Fruit fly (Drosophila melanogaster) whole organism, embryonic: ENCODE measurements around the gene Tbcd.

Experiments used
- ATbp ChIP-seq: fragments of 200-800 bp; sonication (Bioruptor generic); optimal IDR thresholded peaks from 2 replicates; lab custom pipeline; 2017; ENCODE audit warnings: missing biosample characterization, mild to moderate bottlenecking, missing genetic modification characterization, missing genetic modification reagents
- Atf-2 ChIP-seq: fragments of 200-800 bp; sonication (Bioruptor generic); optimal IDR thresholded peaks from 2 replicates; lab custom pipeline; 2016; ENCODE audit warnings: missing biosample characterization, missing genetic modification characterization
- CG11085 ChIP-seq: fragments of 200-800 bp; sonication (Bioruptor generic); IDR thresholded peaks from 2 replicates; pipeline ENCODE4 v1.3.6; 2022; ENCODE audit warnings: missing biosample characterization, missing genetic modification characterization
- CG11456 ChIP-seq: fragments of 200-800 bp; sonication (Bioruptor generic); IDR thresholded peaks from 3 replicates; pipeline ENCODE4 v1.3.6; 2022; ENCODE audit warnings: missing biosample characterization, missing genetic modification characterization
- CG11504 ChIP-seq: fragments of 200-800 bp; sonication (Bioruptor generic); optimal IDR thresholded peaks from 3 replicates; lab custom pipeline; 2019; ENCODE audit warnings: missing biosample characterization, mild to moderate bottlenecking, missing genetic modification characterization, moderate library complexity
- CG12219 ChIP-seq: fragments of 200-800 bp; sonication (Bioruptor generic); optimal IDR thresholded peaks from 3 replicates; lab custom pipeline; 2018; ENCODE audit warnings: missing biosample characterization, mild to moderate bottlenecking, missing genetic modification characterization
- CG12299 ChIP-seq: fragments of 200-800 bp; sonication (Bioruptor generic); optimal IDR thresholded peaks from 2 replicates; lab custom pipeline; 2018; ENCODE audit warnings: missing biosample characterization, mild to moderate bottlenecking, missing genetic modification characterization
- CG14014 ChIP-seq: fragments of 200-800 bp; sonication (Bioruptor generic); IDR thresholded peaks from 2 replicates; pipeline ENCODE4 v1.3.6; 2022; ENCODE audit warnings: missing biosample characterization, missing genetic modification characterization
- CG15269 ChIP-seq: fragments of 200-800 bp; sonication (Bioruptor generic); optimal IDR thresholded peaks from 2 replicates; lab custom pipeline; 2018; ENCODE audit warnings: missing biosample characterization, mild to moderate bottlenecking, missing genetic modification characterization, moderate library complexity
- CG1602 ChIP-seq: fragments of 200-800 bp; sonication (Bioruptor generic); optimal IDR thresholded peaks from 3 replicates; lab custom pipeline; 2016; ENCODE audit warnings: missing biosample characterization, missing genetic modification characterization
- CG16779 ChIP-seq: fragments of 200-800 bp; sonication (Bioruptor generic); IDR thresholded peaks from 2 replicates; pipeline ENCODE4 v1.3.6; 2022; ENCODE audit warnings: missing biosample characterization, missing genetic modification characterization
- CG17568 ChIP-seq: fragments of 200-800 bp; sonication (Bioruptor generic); optimal IDR thresholded peaks from 2 replicates; lab custom pipeline; 2018; ENCODE audit warnings: missing biosample characterization, mild to moderate bottlenecking, missing genetic modification characterization, moderate library complexity
- CG18262 ChIP-seq: fragments of 200-800 bp; optimal IDR thresholded peaks from 3 replicates; lab custom pipeline; 2019; ENCODE audit warnings: missing biosample characterization, mild to moderate bottlenecking, missing genetic modification characterization, moderate library complexity
- CG18599 ChIP-seq: fragments of 200-800 bp; sonication (Bioruptor generic); optimal IDR thresholded peaks from 3 replicates; lab custom pipeline; 2017; ENCODE audit warnings: missing biosample characterization, missing genetic modification characterization, mild to moderate bottlenecking, moderate library complexity, missing genetic modification reagents
- CG2129 ChIP-seq: fragments of 200-800 bp; sonication (Bioruptor generic); IDR thresholded peaks from 2 replicates; pipeline ENCODE4 v1.3.6; 2022; ENCODE audit warnings: missing biosample characterization, missing genetic modification characterization; ENCODE audit not compliant: partially characterized antibody
- CG3407 ChIP-seq: fragments of 200-800 bp; sonication (Bioruptor generic); optimal IDR thresholded peaks from 2 replicates; lab custom pipeline; 2018; ENCODE audit warnings: missing biosample characterization, mild to moderate bottlenecking, missing genetic modification characterization
- CG6654 ChIP-seq: fragments of 200-800 bp; sonication (Bioruptor generic); optimal IDR thresholded peaks from 2 replicates; lab custom pipeline; 2017; ENCODE audit warnings: missing biosample characterization, mild to moderate bottlenecking, missing genetic modification characterization
- CG6683 ChIP-seq: fragments of 200-800 bp; sonication (Bioruptor generic); optimal IDR thresholded peaks from 2 replicates; lab custom pipeline; 2017; ENCODE audit warnings: missing biosample characterization, mild to moderate bottlenecking, missing genetic modification characterization, missing genetic modification reagents
- CG7963 ChIP-seq: fragments of 200-800 bp; sonication (Bioruptor generic); IDR thresholded peaks from 3 replicates; pipeline ENCODE4 v1.3.6; 2022; ENCODE audit warnings: missing biosample characterization, missing genetic modification characterization; ENCODE audit not compliant: partially characterized antibody
- CG8944 ChIP-seq: fragments of 200-800 bp; sonication (Bioruptor generic); optimal IDR thresholded peaks from 3 replicates; lab custom pipeline; 2016; ENCODE audit warnings: missing biosample characterization, missing genetic modification characterization
- CG9609 ChIP-seq: fragments of 200-800 bp; sonication (Bioruptor generic); optimal IDR thresholded peaks from 3 replicates; lab custom pipeline; 2016; ENCODE audit warnings: missing biosample characterization, missing genetic modification characterization
- Dad ChIP-seq: fragments of 200-800 bp; sonication (Bioruptor generic); optimal IDR thresholded peaks from 3 replicates; lab custom pipeline; 2016; ENCODE audit warnings: missing biosample characterization, missing genetic modification characterization
- Doc3 ChIP-seq: fragments of 200-800 bp; sonication (Bioruptor generic); IDR thresholded peaks from 3 replicates; pipeline ENCODE4 v1.3.6; 2022; ENCODE audit warnings: missing biosample characterization, missing genetic modification characterization; ENCODE audit not compliant: partially characterized antibody
- Ets65A ChIP-seq: fragments of 200-800 bp; sonication (Bioruptor generic); peaks from one replicate; lab custom pipeline; 2016; ENCODE audit warnings: missing biosample characterization, missing genetic modification characterization
- Gug ChIP-seq: fragments of 200-800 bp; sonication (Bioruptor generic); IDR thresholded peaks from 4 replicates; pipeline ENCODE4 v1.3.6; 2022; ENCODE audit warnings: missing biosample characterization, missing genetic modification characterization
- Hr78 ChIP-seq, 2 experiments: fragments of 200-800 bp in 1 of 2; fragments of >200 bp in 1 of 2; sonication (Bioruptor generic) in 1 of 2; optimal IDR thresholded peaks; 2 replicates each; lab custom pipeline; 2017 to 2019; ENCODE audit warnings: missing biosample characterization in 2 of 2, missing genetic modification characterization in 2 of 2, mild to moderate bottlenecking in 1 of 2, moderate library complexity in 1 of 2
- Hsf ChIP-seq: fragments of 200-800 bp; sonication (Bioruptor generic); optimal IDR thresholded peaks from 3 replicates; lab custom pipeline; 2016; ENCODE audit warnings: missing biosample characterization, missing genetic modification characterization
- Mad ChIP-seq: fragments of 200-800 bp; sonication (Bioruptor generic); optimal IDR thresholded peaks from 2 replicates; lab custom pipeline; 2016; ENCODE audit warnings: missing biosample characterization, missing genetic modification characterization
- Opbp ChIP-seq: fragments of 200-800 bp; sonication (Bioruptor generic); IDR thresholded peaks from 3 replicates; pipeline ENCODE4 v1.3.6; 2022; ENCODE audit warnings: missing biosample characterization, missing genetic modification characterization; ENCODE audit not compliant: partially characterized antibody
- Optix ChIP-seq: fragments of 200-800 bp; sonication (Bioruptor generic); IDR thresholded peaks from 3 replicates; pipeline ENCODE4 v1.3.6; 2022; ENCODE audit warnings: missing biosample characterization, missing genetic modification characterization
- Sox100B ChIP-seq: fragments of 200-800 bp; sonication (Bioruptor generic); optimal IDR thresholded peaks from 3 replicates; lab custom pipeline; 2018; ENCODE audit warnings: missing biosample characterization, mild to moderate bottlenecking, missing genetic modification characterization
- Sry-β ChIP-seq: fragments of 200-800 bp; sonication (Bioruptor generic); optimal IDR thresholded peaks from 2 replicates; lab custom pipeline; 2018; ENCODE audit warnings: missing biosample characterization, mild to moderate bottlenecking, missing genetic modification characterization, moderate library complexity
- TFAM ChIP-seq: fragments of 200-800 bp; sonication (Bioruptor generic); optimal IDR thresholded peaks from 2 replicates; lab custom pipeline; 2017; ENCODE audit warnings: missing biosample characterization, missing genetic modification characterization, inconsistent platforms
- Xbp1 ChIP-seq: fragments of 200-800 bp; sonication (Bioruptor generic); optimal IDR thresholded peaks from 3 replicates; lab custom pipeline; 2016; ENCODE audit warnings: missing biosample characterization, mild to moderate bottlenecking, missing genetic modification characterization
- ac ChIP-seq: fragments of 200-800 bp; sonication (Bioruptor generic); optimal IDR thresholded peaks from 3 replicates; lab custom pipeline; 2017; ENCODE audit warnings: missing biosample characterization, mild to moderate bottlenecking, missing genetic modification characterization
- aop ChIP-seq: fragments of 200-800 bp; sonication (Bioruptor generic); IDR thresholded peaks from 2 replicates; pipeline ENCODE4 v1.3.6; 2022; ENCODE audit warnings: missing biosample characterization, missing genetic modification characterization
- br ChIP-seq: fragments of >200 bp; optimal IDR thresholded peaks from 2 replicates; lab custom pipeline; 2017
- btn ChIP-seq: fragments of 200-800 bp; sonication (Bioruptor generic); optimal IDR thresholded peaks from 2 replicates; lab custom pipeline; 2016; ENCODE audit warnings: missing biosample characterization, missing genetic modification characterization
- da ChIP-seq: fragments of 200-800 bp; sonication (Bioruptor generic); optimal IDR thresholded peaks from 2 replicates; lab custom pipeline; 2016; ENCODE audit warnings: missing biosample characterization, missing genetic modification characterization
- eyg ChIP-seq: fragments of 200-800 bp; sonication (Bioruptor generic); optimal IDR thresholded peaks from 3 replicates; lab custom pipeline; 2016; ENCODE audit warnings: missing biosample characterization, missing genetic modification characterization
- fru ChIP-seq: fragments of >200 bp; optimal IDR thresholded peaks from 2 replicates; lab custom pipeline; 2017
- gro ChIP-seq: fragments of 200-800 bp; sonication (Bioruptor generic); optimal IDR thresholded peaks from 2 replicates; lab custom pipeline; 2016; ENCODE audit warnings: missing biosample characterization, missing genetic modification characterization
- ind ChIP-seq: fragments of 200-800 bp; sonication (Bioruptor generic); optimal IDR thresholded peaks from 3 replicates; lab custom pipeline; 2016; ENCODE audit warnings: missing biosample characterization, missing genetic modification characterization
- mirr ChIP-seq: fragments of 200-800 bp; sonication (Bioruptor generic); optimal IDR thresholded peaks from 3 replicates; lab custom pipeline; 2018; ENCODE audit warnings: missing biosample characterization, mild to moderate bottlenecking, missing genetic modification characterization
- nmo ChIP-seq: fragments of 200-800 bp; sonication (Bioruptor generic); optimal IDR thresholded peaks from 2 replicates; lab custom pipeline; 2018; ENCODE audit warnings: missing biosample characterization, mild to moderate bottlenecking, missing genetic modification characterization, moderate library complexity
- run ChIP-seq: fragments of 200-800 bp; sonication (Bioruptor generic); optimal IDR thresholded peaks from 3 replicates; lab custom pipeline; 2018; ENCODE audit warnings: missing biosample characterization, mild to moderate bottlenecking, missing genetic modification characterization
- schlank ChIP-seq: fragments of 200-800 bp; sonication (Bioruptor generic); optimal IDR thresholded peaks from 2 replicates; lab custom pipeline; 2018; ENCODE audit warnings: missing biosample characterization, mild to moderate bottlenecking, missing genetic modification characterization
- slp2 ChIP-seq: fragments of 200-800 bp; sonication (Bioruptor generic); optimal IDR thresholded peaks from 2 replicates; lab custom pipeline; 2016; ENCODE audit warnings: missing biosample characterization, missing genetic modification characterization
- trem ChIP-seq: fragments of 200-800 bp; optimal IDR thresholded peaks from 3 replicates; lab custom pipeline; 2019; ENCODE audit warnings: missing biosample characterization, mild to moderate bottlenecking, missing genetic modification characterization, moderate library complexity
- trh ChIP-seq: fragments of 200-800 bp; sonication (Bioruptor generic); optimal IDR thresholded peaks from 2 replicates; lab custom pipeline; 2016; ENCODE audit warnings: missing biosample characterization, missing genetic modification characterization

Tbcd gene

dm6 chr2L:2187411-2187810 is 40.1 kb downstream of the Tbcd start (continued):
- no peak for TF ChIP-seq btn (GFP tag; lab: Kevin White, UChicago)
- TF ChIP-seq fru (lab: Kevin White, UChicago): no peak
- TF ChIP-seq TFAM (GFP tag; lab: Kevin White, UChicago): no peak
- TF ChIP-seq CG14014 (GFP tag; lab: Robert Waterston, UW): no peak
- TF ChIP-seq CG18599 (GFP tag; lab: Kevin White, UChicago): peak; percentile 30
- no peak for TF ChIP-seq CG17568
- peak; percentile 40; the same call in 1 of the 2 replicates for TF ChIP-seq CG16779 (GFP tag; lab: Robert Waterston, UW)
- TF ChIP-seq CG18262 (tag; lab: Kevin White, UChicago): no peak
- TF ChIP-seq br (lab: Kevin White, UChicago): no peak

dm6 chr2L:2189100-2189499 is 41.8 kb downstream of the Tbcd start:
- TF ChIP-seq TFAM (GFP tag; lab: Kevin White, UChicago) (no peak), CG8944 (GFP tag; lab: Kevin White, UChicago) (peak; percentile 77), CG11456 (GFP tag; lab: Robert Waterston, UW) (no peak), CG11504 (tag; lab: Kevin White, UChicago) (peak; percentile 56), Xbp1 (GFP tag; lab: Kevin White, UChicago) (peak; percentile 67), CG15269 (no peak), Opbp (GFP tag; lab: Robert Waterston, UW) (no peak), CG3407 (GFP tag; lab: Kevin White, UChicago) (peak; percentile 76), Doc3 (GFP tag; lab: Robert Waterston, UW) (no peak), CG12299 (tag; lab: Kevin White, UChicago) (no peak), CG7963 (GFP tag; lab: Robert Waterston, UW) (no peak), mirr (GFP tag; lab: Kevin White, UChicago) (no peak), eyg (no peak), nmo (GFP tag; lab: Kevin White, UChicago) (peak; percentile 80), slp2 (GFP tag; lab: Kevin White, UChicago) (peak; percentile 59), Hr78 (GFP tag; optimal IDR thresholded peaks at IDR 0.05; lab: Kevin White, UChicago) (peak in 1 of 2 experiments; percentile 15), Optix (GFP tag; lab: Robert Waterston, UW) (peak; percentile 59; the same call in 1 of the 3 replicates), aop (GFP tag; lab: Robert Waterston, UW) (peak; percentile 53; the same call in 1 of the 2 replicates), Sry-β (GFP tag; lab: Kevin White, UChicago) (peak; percentile 39), trh (GFP tag; lab: Kevin White, UChicago) (no peak), CG12219 (GFP tag; lab: Kevin White, UChicago) (peak; percentile 44), CG6654 (peak; percentile 28), CG11085 (GFP tag; lab: Robert Waterston, UW) (0 out of 2 replicates have a peak, but pooled peaks have one; percentile 8), ac (GFP tag; lab: Kevin White, UChicago) (peak; percentile 51), da (GFP tag; lab: Kevin White, UChicago) (no peak), Mad (GFP tag; lab: Kevin White, UChicago) (peak; percentile 53), CG1602 (GFP tag; lab: Kevin White, UChicago) (peak; percentile 69), CG2129 (GFP tag; lab: Robert Waterston, UW) (no peak), Hsf (GFP tag; lab: Kevin White, UChicago) (peak; percentile 76), ATbp (GFP tag; lab: Kevin White, UChicago) (peak; percentile 62), Sox100B (GFP tag; lab: Kevin White, UChicago) (peak; percentile 53), Atf-2 (GFP tag; lab: Kevin White, UChicago) (peak; percentile 70), Ets65A (peak; percentile 93), CG6683 (no peak), Gug (GFP tag; lab: Robert Waterston, UW) (peak; percentile 55; the same call in 2 of the 4 replicates), Dad (GFP tag; lab: Kevin White, UChicago) (peak; percentile 39), trem (tag; lab: Kevin White, UChicago) (peak; percentile 75), ind (GFP tag; lab: Kevin White, UChicago) (peak; percentile 40), schlank (no peak), gro (GFP tag; lab: Kevin White, UChicago) (no peak), run (tag; lab: Kevin White, UChicago) (no peak), CG9609 (GFP tag; lab: Kevin White, UChicago) (peak; percentile 66)
